Worm (Caenorhabditis elegans) whole organism, early embryonic: ENCODE results near the gene srd-33.

Experiments used
- B0310.2 ChIP-seq: sonication (generic microtip); optimal IDR thresholded peaks from 2 replicates; lab custom pipeline; 2016; ENCODE audit warnings: mild to moderate bottlenecking, missing genetic modification characterization, missing compliant biosample characterization
- F13C5.2 ChIP-seq: sonication (generic microtip); optimal IDR thresholded peaks from 2 replicates; lab custom pipeline; 2017; ENCODE audit warnings: mild to moderate bottlenecking, missing genetic modification characterization, inconsistent platforms, missing compliant biosample characterization
- aly-1 ChIP-seq: sonication (generic microtip); optimal IDR thresholded peaks from 2 replicates; lab custom pipeline; 2016; ENCODE audit warnings: missing genetic modification characterization, missing compliant biosample characterization
- ama-1 ChIP-seq: fragments of 150-350 bp; optimal IDR thresholded peaks from 2 replicates; lab custom pipeline; 2014
- ceh-13 ChIP-seq: fragments of 200-800 bp; sonication (Bioruptor generic); optimal IDR thresholded peaks from 2 replicates; lab custom pipeline; 2018; ENCODE audit warnings: mild to moderate bottlenecking, missing genetic modification characterization, missing compliant biosample characterization
- ceh-36 ChIP-seq: sonication (generic microtip); optimal IDR thresholded peaks from 2 replicates; lab custom pipeline; 2016; ENCODE audit warnings: missing genetic modification characterization, inconsistent platforms, missing compliant biosample characterization
- ets-7 ChIP-seq: sonication (generic microtip); optimal IDR thresholded peaks from 2 replicates; lab custom pipeline; 2016; ENCODE audit warnings: missing genotype, missing genetic modification characterization, missing compliant biosample characterization
- flt-1 ChIP-seq: fragments of 200-800 bp; sonication (Bioruptor generic); IDR thresholded peaks from 2 replicates; pipeline ENCODE4 v1.3.6; 2022; ENCODE audit warnings: missing genetic modification characterization, missing compliant biosample characterization
- hmbx-1 ChIP-seq: sonication (generic microtip); optimal IDR thresholded peaks from 2 replicates; lab custom pipeline; 2016; ENCODE audit warnings: mild to moderate bottlenecking, missing genetic modification characterization, missing compliant biosample characterization
- hmg-4 ChIP-seq: fragments of 200-800 bp; sonication (Bioruptor generic); optimal IDR thresholded peaks from 2 replicates; lab custom pipeline; 2018; ENCODE audit warnings: mild to moderate bottlenecking, missing genetic modification characterization, missing compliant biosample characterization
- hnd-1 ChIP-seq: sonication (generic microtip); optimal IDR thresholded peaks from 2 replicates; lab custom pipeline; 2016; ENCODE audit warnings: missing genetic modification characterization, missing compliant biosample characterization
- pes-1 ChIP-seq: fragments of 200-800 bp; sonication (Bioruptor generic); IDR thresholded peaks from 2 replicates; pipeline ENCODE4 v1.3.6; 2022; ENCODE audit warnings: missing genetic modification reagents, missing genetic modification characterization, missing compliant biosample characterization
- scrt-1 ChIP-seq: fragments of 200-800 bp; sonication (Bioruptor generic); IDR thresholded peaks from 2 replicates; pipeline ENCODE4 v1.3.6; 2022; ENCODE audit warnings: missing genetic modification characterization, missing compliant biosample characterization
- sea-1 ChIP-seq: fragments of 200-800 bp; sonication (Bioruptor generic); conservative IDR thresholded peaks from 2 replicates; pipeline ENCODE4 v1.3.6; 2022; ENCODE audit warnings: missing genetic modification characterization, missing compliant biosample characterization
- tbx-11 ChIP-seq: fragments of 200-800 bp; sonication (Bioruptor generic); IDR thresholded peaks from 2 replicates; pipeline ENCODE4 v1.3.6; 2022; ENCODE audit warnings: missing genetic modification characterization, missing compliant biosample characterization
- tbx-37 ChIP-seq: fragments of 200-800 bp; sonication (Bioruptor generic); conservative IDR thresholded peaks from 2 replicates; pipeline ENCODE4 v1.3.6; 2022; ENCODE audit warnings: missing genetic modification reagents, missing genetic modification characterization, missing compliant biosample characterization
- tra-4 ChIP-seq: sonication (generic microtip); optimal IDR thresholded peaks from 2 replicates; lab custom pipeline; 2017; ENCODE audit warnings: missing genetic modification characterization, missing compliant biosample characterization

srd-33 gene

DNA sequence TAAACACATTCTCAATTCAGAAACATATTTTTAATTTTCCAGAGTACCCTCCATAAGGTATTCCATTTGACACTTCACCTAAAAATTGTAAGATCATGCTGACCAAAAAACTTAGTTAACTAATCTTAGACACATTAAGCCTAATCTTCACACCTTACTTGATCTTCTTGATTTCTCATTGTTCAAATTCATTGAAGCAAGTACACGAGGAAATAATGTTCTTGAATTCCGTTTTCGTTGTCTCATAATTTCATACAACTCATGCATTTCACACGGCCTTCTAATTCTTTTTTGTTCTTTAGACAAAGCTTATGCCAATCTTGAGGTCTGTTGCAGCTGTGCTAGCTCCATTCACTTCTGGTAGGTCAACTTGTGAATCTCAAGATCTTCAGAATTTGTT is at the start of gene srd-33:
Gene srd-33, plus strand, starts transcription at position 301 of the 400 bp plus-strand sequence.
- no peak for TF ChIP-seq flt-1 (GFP tag; lab: Robert Waterston, UW)
- TF ChIP-seq aly-1 (tag; lab: Kevin White, UChicago): no peak
- TF ChIP-seq scrt-1 (GFP tag; lab: Robert Waterston, UW): no peak
- TF ChIP-seq F13C5.2 (tag; lab: Kevin White, UChicago): no peak

DNA sequence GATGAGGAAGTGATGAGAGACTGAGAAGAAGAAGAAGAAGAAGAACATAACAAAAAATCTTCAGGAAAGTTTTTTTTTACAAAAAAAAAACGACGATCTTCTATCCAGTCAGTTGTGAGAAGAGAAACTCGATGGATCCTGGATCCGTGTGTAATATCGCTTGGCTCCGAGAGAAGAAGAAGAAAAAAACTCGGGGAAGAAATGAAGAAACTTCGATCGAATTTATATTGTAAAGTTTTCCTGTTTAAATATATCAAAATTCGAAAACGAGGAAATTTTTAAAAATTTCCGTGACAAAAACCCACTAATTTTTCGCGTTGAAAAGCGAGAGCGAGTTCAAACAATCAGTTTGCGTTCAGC is 48.8 kb upstream of the srd-33 start, which contains the start of gene adss-1:
Gene adss-1, minus strand, starts transcription at position 101 of the 360 bp plus-strand sequence.
- TF ChIP-seq tbx-37 (GFP tag; lab: Robert Waterston, UW) (no peak), aly-1 (tag; lab: Kevin White, UChicago) (no peak), hmg-4 (no peak), pes-1 (no peak), scrt-1 (GFP tag; lab: Robert Waterston, UW) (no peak)

DNA sequence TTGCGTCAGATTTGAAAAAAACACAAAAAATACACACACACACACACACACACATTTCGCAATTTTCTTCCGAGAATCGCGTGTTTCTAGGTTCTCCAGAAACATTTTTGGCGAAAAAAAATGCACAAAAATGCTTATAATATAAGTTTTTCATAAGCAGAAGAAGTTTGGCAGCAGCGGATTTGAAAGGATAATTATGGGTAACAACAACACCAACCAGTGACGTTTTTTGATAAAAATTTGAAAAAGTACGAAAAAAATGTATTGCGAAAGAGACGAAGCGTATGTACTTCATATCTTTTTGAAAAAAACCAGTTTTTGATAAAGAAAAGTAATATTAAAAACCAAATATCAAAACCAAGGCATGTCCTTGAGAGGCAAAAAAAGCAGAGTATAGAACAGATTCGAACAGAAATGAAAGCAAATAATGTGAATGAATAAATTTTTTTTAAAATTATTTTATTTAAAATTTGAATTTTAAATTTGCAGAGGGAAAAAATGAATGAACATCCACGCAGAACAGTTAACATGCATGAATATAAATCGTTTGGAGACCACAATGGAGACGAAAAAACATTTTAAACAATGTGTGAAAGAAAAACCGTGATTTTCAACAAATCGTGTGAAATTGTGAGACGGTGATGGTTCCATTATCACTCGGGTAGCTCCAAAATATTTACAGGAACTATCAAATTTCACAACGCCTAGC is 48.3 kb upstream of the srd-33 start:
- TF ChIP-seq pes-1 (no peak), ama-1 (lab: Kevin White, UChicago) (peak; percentile 27)

ce11 chrV:4826710-4827380 is 45.2 kb upstream of the srd-33 start, which contains the start of the genes hsp-6 and C37H5.5:
Gene hsp-6, minus strand, starts transcription at chrV:4826760.
Gene C37H5.5, plus strand, starts transcription at chrV:4827360.
- peak; percentile 25 for TF ChIP-seq hmg-4
- peak; percentile 57 for TF ChIP-seq F13C5.2 (tag; lab: Kevin White, UChicago)
- 0 out of 2 replicates have a peak, but pooled peaks have one; percentile 7 for TF ChIP-seq flt-1 (GFP tag; lab: Robert Waterston, UW)
- TF ChIP-seq pes-1: peak; percentile 63; the same call in 1 of the 2 replicates
- no peak for TF ChIP-seq ceh-36 (tag; lab: Kevin White, UChicago)
- no peak for TF ChIP-seq sea-1 (GFP tag; lab: Robert Waterston, UW)

- TF ChIP-seq ama-1 (lab: Kevin White, UChicago): no peak
- TF ChIP-seq sea-1 (GFP tag; lab: Robert Waterston, UW): no peak
- no peak for TF ChIP-seq tbx-11 (GFP tag; lab: Robert Waterston, UW)
- TF ChIP-seq F13C5.2 (tag; lab: Kevin White, UChicago): no peak
- no peak for TF ChIP-seq hmbx-1 (tag; lab: Kevin White, UChicago)
- no peak for TF ChIP-seq flt-1 (GFP tag; lab: Robert Waterston, UW)
- no peak for TF ChIP-seq ets-7 (tag; lab: Kevin White, UChicago)
- no peak for TF ChIP-seq hnd-1 (tag; lab: Kevin White, UChicago)
- no peak for TF ChIP-seq ceh-13
- TF ChIP-seq B0310.2 (tag; lab: Kevin White, UChicago): no peak
- TF ChIP-seq tra-4 (tag; lab: Kevin White, UChicago): no peak
- no peak for TF ChIP-seq ceh-36 (tag; lab: Kevin White, UChicago)
- TF ChIP-seq tbx-37 (GFP tag; lab: Robert Waterston, UW): no peak
- TF ChIP-seq aly-1 (tag; lab: Kevin White, UChicago): no peak
Observed at ce11 chrV:4834277-4834676, 37.8 kb upstream of the srd-33 start, which contains the start of gene C37H5.14. Gene C37H5.14, minus strand, starts transcription at chrV:4834377.

DNA sequence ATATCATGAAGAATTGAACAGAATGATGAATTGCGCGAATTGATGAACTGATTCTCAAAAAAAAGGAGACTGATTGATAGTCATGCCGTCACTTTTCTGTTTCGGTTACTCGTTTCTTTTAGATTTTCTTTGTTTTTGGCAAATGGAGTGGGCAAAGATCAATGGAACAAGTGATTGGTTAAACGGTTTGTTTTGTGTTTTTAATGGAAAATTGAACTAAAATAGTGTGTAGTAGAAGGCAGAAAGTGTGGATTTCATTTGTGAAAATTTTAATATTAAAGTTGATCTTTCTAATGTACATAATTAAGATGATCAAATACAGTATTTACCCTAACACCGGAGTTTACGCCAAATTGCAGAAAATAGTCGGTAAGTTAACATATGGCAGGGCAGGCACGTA is 32.2 kb upstream of the srd-33 start, which contains the start of gene nas-9:
Gene nas-9, minus strand, starts transcription at position 101 of the 400 bp plus-strand sequence.
- TF ChIP-seq hmbx-1 (tag; lab: Kevin White, UChicago) (no peak), ceh-36 (tag; lab: Kevin White, UChicago) (no peak), sea-1 (GFP tag; lab: Robert Waterston, UW) (no peak), hmg-4 (no peak), tbx-37 (GFP tag; lab: Robert Waterston, UW) (no peak), aly-1 (tag; lab: Kevin White, UChicago) (no peak), ama-1 (lab: Kevin White, UChicago) (no peak), ets-7 (tag; lab: Kevin White, UChicago) (no peak), tra-4 (tag; lab: Kevin White, UChicago) (no peak), scrt-1 (GFP tag; lab: Robert Waterston, UW) (no peak), hnd-1 (tag; lab: Kevin White, UChicago) (no peak), tbx-11 (GFP tag; lab: Robert Waterston, UW) (no peak), pes-1 (no peak), ceh-13 (no peak), F13C5.2 (tag; lab: Kevin White, UChicago) (no peak), flt-1 (GFP tag; lab: Robert Waterston, UW) (no peak), B0310.2 (tag; lab: Kevin White, UChicago) (no peak)

ce11 chrV:4841179-4841578 is 30.9 kb upstream of the srd-33 start, which contains the start of gene cwp-1:
Gene cwp-1, minus strand, starts transcription at chrV:4841279.
- TF ChIP-seq sea-1 (GFP tag; lab: Robert Waterston, UW) (no peak), ceh-13 (no peak), tra-4 (tag; lab: Kevin White, UChicago) (no peak), aly-1 (tag; lab: Kevin White, UChicago) (no peak), flt-1 (GFP tag; lab: Robert Waterston, UW) (no peak), scrt-1 (GFP tag; lab: Robert Waterston, UW) (no peak), ceh-36 (tag; lab: Kevin White, UChicago) (no peak), hmbx-1 (tag; lab: Kevin White, UChicago) (no peak), hmg-4 (no peak), B0310.2 (tag; lab: Kevin White, UChicago) (no peak), ets-7 (tag; lab: Kevin White, UChicago) (no peak)
